Fruit fly (Drosophila melanogaster) whole organism, embryonic: Measurements from ENCODE around the gene CG11970.

Experiments used
- Atf6 ChIP-seq: fragments of 200-800 bp; sonication (Bioruptor generic); IDR thresholded peaks from 2 replicates; pipeline ENCODE4 v1.3.6; 2022; ENCODE audit warnings: missing biosample characterization, missing genetic modification characterization
- BtbVII ChIP-seq: fragments of 200-800 bp; sonication (Bioruptor generic); optimal IDR thresholded peaks from 3 replicates; lab custom pipeline; 2017; ENCODE audit warnings: missing biosample characterization, mild to moderate bottlenecking, missing genetic modification characterization
- CG10462 ChIP-seq: fragments of 200-800 bp; sonication (Bioruptor generic); optimal IDR thresholded peaks from 2 replicates; lab custom pipeline; 2016; ENCODE audit warnings: missing biosample characterization, missing genetic modification characterization
- CG11695 ChIP-seq: fragments of 200-800 bp; sonication (Bioruptor generic); IDR thresholded peaks from 3 replicates; pipeline ENCODE4 v1.3.6; 2022; ENCODE audit warnings: missing biosample characterization, missing genetic modification characterization
- CG12659 ChIP-seq: fragments of 200-800 bp; sonication (Bioruptor generic); optimal IDR thresholded peaks from 3 replicates; lab custom pipeline; 2017; ENCODE audit warnings: mild to moderate bottlenecking, missing biosample characterization, missing genetic modification reagents, missing genetic modification characterization
- CG15514 ChIP-seq: fragments of 200-800 bp; sonication (Bioruptor generic); optimal IDR thresholded peaks from 3 replicates; lab custom pipeline; 2017; ENCODE audit warnings: missing biosample characterization, missing genetic modification characterization, mild to moderate bottlenecking, moderate library complexity, missing genetic modification reagents
- CG15696 ChIP-seq: fragments of 200-800 bp; sonication (Bioruptor generic); optimal IDR thresholded peaks from 2 replicates; lab custom pipeline; 2019; ENCODE audit warnings: missing biosample characterization, mild to moderate bottlenecking, missing genetic modification characterization, moderate library complexity
- CG17802 ChIP-seq: fragments of 200-800 bp; sonication (Bioruptor generic); optimal IDR thresholded peaks from 2 replicates; lab custom pipeline; 2018; ENCODE audit warnings: missing biosample characterization, mild to moderate bottlenecking, missing genetic modification characterization, moderate library complexity
- CG17829 ChIP-seq: fragments of 200-800 bp; optimal IDR thresholded peaks from 2 replicates; lab custom pipeline; 2019; ENCODE audit warnings: missing biosample characterization, mild to moderate bottlenecking, missing genetic modification characterization, moderate library complexity
- CG2120 ChIP-seq: fragments of 200-800 bp; sonication (Bioruptor generic); optimal IDR thresholded peaks from 3 replicates; lab custom pipeline; 2016; ENCODE audit warnings: missing biosample characterization, missing genetic modification characterization
- CG6683 ChIP-seq: fragments of 200-800 bp; sonication (Bioruptor generic); optimal IDR thresholded peaks from 2 replicates; lab custom pipeline; 2017; ENCODE audit warnings: missing biosample characterization, mild to moderate bottlenecking, missing genetic modification characterization, missing genetic modification reagents
- CG7372 ChIP-seq: fragments of 200-800 bp; sonication (Bioruptor generic); IDR thresholded peaks from 2 replicates; pipeline ENCODE4 v1.3.6; 2022; ENCODE audit warnings: missing biosample characterization, missing genetic modification characterization
- CG7839 ChIP-seq: fragments of 200-800 bp; sonication (Bioruptor generic); optimal IDR thresholded peaks from 3 replicates; lab custom pipeline; 2018; ENCODE audit warnings: missing biosample characterization, mild to moderate bottlenecking, missing genetic modification characterization, moderate library complexity
- CG9797 ChIP-seq: fragments of 200-800 bp; sonication (Bioruptor generic); optimal IDR thresholded peaks from 3 replicates; lab custom pipeline; 2018; ENCODE audit warnings: missing biosample characterization, mild to moderate bottlenecking, missing genetic modification characterization
- CG9932 ChIP-seq: fragments of 200-800 bp; sonication (Bioruptor generic); IDR thresholded peaks from 2 replicates; pipeline ENCODE4 v1.3.6; 2022; ENCODE audit warnings: missing biosample characterization, missing genetic modification characterization
- CkIIα-i1 ChIP-seq: fragments of 200-800 bp; sonication (Bioruptor generic); IDR thresholded peaks from 2 replicates; pipeline ENCODE4 v1.3.6; 2022; ENCODE audit warnings: missing biosample characterization, missing genetic modification characterization
- Dref ChIP-seq: fragments of 200-800 bp; sonication (Bioruptor generic); IDR thresholded peaks from 2 replicates; pipeline ENCODE4 v1.3.6; 2022; ENCODE audit warnings: missing biosample characterization, missing genetic modification characterization
- HmgD ChIP-seq: fragments of 200-800 bp; sonication (Bioruptor generic); optimal IDR thresholded peaks from 3 replicates; lab custom pipeline; 2016; ENCODE audit warnings: missing biosample characterization, missing genetic modification characterization
- Hr78 ChIP-seq, 2 experiments: fragments of 200-800 bp in 1 of 2; fragments of >200 bp in 1 of 2; sonication (Bioruptor generic) in 1 of 2; optimal IDR thresholded peaks; 2 replicates each; lab custom pipeline; 2017 to 2019; ENCODE audit warnings: missing biosample characterization in 2 of 2, missing genetic modification characterization in 2 of 2, mild to moderate bottlenecking in 1 of 2, moderate library complexity in 1 of 2
- Lpt ChIP-seq: fragments of >200 bp; optimal IDR thresholded peaks from 2 replicates; lab custom pipeline; 2018; ENCODE audit warnings: missing biosample characterization, missing genetic modification characterization
- MESR4 ChIP-seq: fragments of 200-800 bp; sonication (Bioruptor generic); optimal IDR thresholded peaks from 2 replicates; lab custom pipeline; 2018; ENCODE audit warnings: missing biosample characterization, mild to moderate bottlenecking, missing genetic modification characterization, moderate library complexity
- NFAT ChIP-seq: fragments of 200-800 bp; sonication (Bioruptor generic); IDR thresholded peaks from 2 replicates; pipeline ENCODE4 v1.3.6; 2022; ENCODE audit warnings: missing biosample characterization, missing genetic modification characterization
- Ravus ChIP-seq: fragments of 200-800 bp; sonication (Bioruptor generic); IDR thresholded peaks from 2 replicates; pipeline ENCODE4 v1.3.6; 2022; ENCODE audit warnings: missing biosample characterization, missing genetic modification characterization
- Rx ChIP-seq: fragments of 200-800 bp; sonication (Bioruptor generic); IDR thresholded peaks from 2 replicates; pipeline ENCODE4 v1.3.6; 2022; ENCODE audit warnings: missing biosample characterization, missing genetic modification characterization
- Scr ChIP-seq: fragments of 200-800 bp; sonication (Bioruptor generic); IDR thresholded peaks from 2 replicates; pipeline ENCODE4 v1.3.6; 2022; ENCODE audit warnings: missing biosample characterization, missing genetic modification characterization; ENCODE audit not compliant: partially characterized antibody
- Sox102F ChIP-seq: fragments of 200-800 bp; sonication (Bioruptor generic); optimal IDR thresholded peaks from 2 replicates; lab custom pipeline; 2018; ENCODE audit warnings: missing biosample characterization, mild to moderate bottlenecking, missing genetic modification characterization, moderate library complexity
- Vsx1 ChIP-seq: fragments of 200-800 bp; sonication (Bioruptor generic); optimal IDR thresholded peaks from 2 replicates; lab custom pipeline; 2017; ENCODE audit warnings: missing biosample characterization, mild to moderate bottlenecking, missing genetic modification characterization, missing genetic modification reagents
- cad ChIP-seq: fragments of >200 bp; optimal IDR thresholded peaks from 2 replicates; lab custom pipeline; 2017; ENCODE audit warnings: missing biosample characterization, missing genetic modification characterization
- cas ChIP-seq: fragments of 200-800 bp; sonication (Bioruptor generic); IDR thresholded peaks from 2 replicates; pipeline ENCODE4 v1.3.6; 2022; ENCODE audit warnings: missing biosample characterization, missing genetic modification characterization
- cwo ChIP-seq: fragments of 200-800 bp; sonication (Bioruptor generic); optimal IDR thresholded peaks from 3 replicates; lab custom pipeline; 2017; ENCODE audit warnings: missing biosample characterization, missing genetic modification characterization, mild to moderate bottlenecking, moderate library complexity, missing genetic modification reagents
- dm ChIP-seq: fragments of 200-800 bp; sonication (Bioruptor generic); optimal IDR thresholded peaks from 3 replicates; lab custom pipeline; 2016; ENCODE audit warnings: missing biosample characterization, missing genetic modification characterization
- ewg ChIP-seq: fragments of 200-800 bp; sonication (Bioruptor generic); optimal IDR thresholded peaks from 3 replicates; lab custom pipeline; 2017; ENCODE audit warnings: mild to moderate bottlenecking, missing biosample characterization, missing genetic modification reagents, missing genetic modification characterization
- gfzf ChIP-seq: fragments of 200-800 bp; sonication (Bioruptor generic); optimal IDR thresholded peaks from 2 replicates; lab custom pipeline; 2016; ENCODE audit warnings: missing biosample characterization, mild to moderate bottlenecking, missing genetic modification characterization, moderate library complexity
- grn ChIP-seq: fragments of 200-800 bp; sonication (Bioruptor generic); optimal IDR thresholded peaks from 3 replicates; lab custom pipeline; 2017; ENCODE audit warnings: missing biosample characterization, missing genetic modification characterization
- gsb ChIP-seq: fragments of 200-800 bp; sonication (Bioruptor generic); IDR thresholded peaks from 2 replicates; pipeline ENCODE4 v1.3.6; 2022; ENCODE audit warnings: missing biosample characterization, missing genetic modification characterization
- luna ChIP-seq: fragments of 200-800 bp; sonication (Bioruptor generic); optimal IDR thresholded peaks from 2 replicates; lab custom pipeline; 2016; ENCODE audit warnings: missing biosample characterization, missing genetic modification characterization
- pan ChIP-seq, 4 experiments: fragments of >200 bp in 3 of 4; fragments of 200-800 bp in 1 of 4; sonication (Bioruptor generic) in 1 of 4; optimal IDR thresholded peaks in 3 of 4; IDR thresholded peaks in 1 of 4; 2 replicates each; pipeline versions ENCODE4 v1.3.6 to Lab custom; 2017 to 2022; ENCODE audit warnings: missing biosample characterization in 2 of 4, missing genetic modification characterization in 2 of 4, mixed read lengths in 1 of 4
- peb ChIP-seq: fragments of 200-800 bp; sonication (Bioruptor generic); IDR thresholded peaks from 2 replicates; pipeline ENCODE4 v1.3.6; 2022; ENCODE audit warnings: missing biosample characterization, missing genetic modification characterization
- pho ChIP-seq: fragments of 200-800 bp; sonication (Bioruptor generic); optimal IDR thresholded peaks from 2 replicates; lab custom pipeline; 2016; ENCODE audit warnings: missing biosample characterization, missing genetic modification characterization
- prd ChIP-seq, 3 experiments: fragments of >200 bp in 2 of 3; fragments of 200-800 bp in 1 of 3; sonication (Bioruptor generic) in 1 of 3; optimal IDR thresholded peaks in 2 of 3; IDR thresholded peaks in 1 of 3; 2 replicates in 2 of 3; 3 replicates in 1 of 3; pipeline versions ENCODE4 v1.3.6 to Lab custom; 2017 to 2022; ENCODE audit warnings: missing biosample characterization in 1 of 3, missing genetic modification characterization in 1 of 3
- psq ChIP-seq: fragments of 200-800 bp; sonication (Bioruptor generic); optimal IDR thresholded peaks from 2 replicates; lab custom pipeline; 2017; ENCODE audit warnings: missing biosample characterization, missing genetic modification characterization
- pzg ChIP-seq: fragments of 200-800 bp; sonication (Bioruptor generic); optimal IDR thresholded peaks from 3 replicates; lab custom pipeline; 2018; ENCODE audit warnings: missing biosample characterization, mild to moderate bottlenecking, missing genetic modification characterization, moderate library complexity
- run ChIP-seq: fragments of 200-800 bp; sonication (Bioruptor generic); optimal IDR thresholded peaks from 3 replicates; lab custom pipeline; 2018; ENCODE audit warnings: missing biosample characterization, mild to moderate bottlenecking, missing genetic modification characterization
- sens-2 ChIP-seq: fragments of 200-800 bp; sonication (Bioruptor generic); IDR thresholded peaks from 2 replicates; pipeline ENCODE4 v1.3.6; 2022; ENCODE audit warnings: missing biosample characterization, missing genetic modification characterization
- ssp ChIP-seq: fragments of 200-800 bp; sonication (Bioruptor generic); IDR thresholded peaks from 2 replicates; pipeline ENCODE4 v1.3.6; 2022; ENCODE audit warnings: missing biosample characterization, missing genetic modification characterization
- tll ChIP-seq, 2 experiments: fragments of 200-800 bp in 1 of 2; fragments of >200 bp in 1 of 2; sonication (Bioruptor generic) in 1 of 2; optimal IDR thresholded peaks; 2 replicates each; lab custom pipeline; 2017 to 2019; ENCODE audit warnings: missing biosample characterization in 2 of 2, missing genetic modification characterization in 2 of 2, mild to moderate bottlenecking in 1 of 2, moderate library complexity in 1 of 2
- unc-4 ChIP-seq: fragments of 200-800 bp; sonication (Bioruptor generic); IDR thresholded peaks from 2 replicates; pipeline ENCODE4 v1.3.6; 2022; ENCODE audit warnings: missing biosample characterization, missing genetic modification characterization; ENCODE audit not compliant: partially characterized antibody
- wdn ChIP-seq: fragments of 200-800 bp; sonication (Bioruptor generic); IDR thresholded peaks from 2 replicates; pipeline ENCODE4 v1.3.6; 2022; ENCODE audit warnings: missing biosample characterization, missing genetic modification characterization
- z ChIP-seq: fragments of 200-800 bp; sonication (Bioruptor generic); IDR thresholded peaks from 3 replicates; pipeline ENCODE4 v1.3.6; 2022; ENCODE audit warnings: missing biosample characterization, missing genetic modification characterization

CG11970 gene

DNA sequence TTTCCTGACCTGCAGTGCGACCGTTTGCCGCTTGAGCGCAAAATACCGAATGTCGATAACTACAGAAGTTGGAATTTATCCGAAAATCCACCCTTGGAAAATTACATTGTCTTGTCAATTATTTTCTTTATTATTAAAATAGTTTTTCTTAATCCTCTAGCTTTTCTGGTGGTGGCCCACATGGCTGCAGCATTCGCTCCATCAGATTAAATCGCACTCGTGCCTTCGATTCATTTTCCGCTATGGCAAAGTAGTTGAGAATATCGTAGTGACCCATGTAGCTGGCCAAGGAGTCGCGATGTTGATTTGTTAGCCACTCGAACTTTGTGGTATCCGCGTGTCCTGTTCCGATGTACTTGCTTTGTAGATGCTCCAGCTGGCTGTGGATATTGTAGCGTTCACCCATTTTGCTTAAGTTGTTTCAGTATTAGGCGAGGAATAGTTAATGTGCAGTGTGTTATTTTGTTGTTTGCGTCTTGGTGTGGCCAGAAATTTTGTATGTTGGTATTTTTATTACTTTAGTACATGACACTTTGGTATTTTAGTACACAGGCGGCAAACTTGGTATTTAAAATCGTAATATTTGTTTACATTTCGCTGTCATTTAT, 30.4 kb downstream of the CG11970 start, which contains the start of the genes Kcmf1, Sf3b5 and CG11986 (continued):
- TF ChIP-seq cad (GFP tag; lab: Kevin White, UChicago) (no peak), CG17829 (tag; lab: Kevin White, UChicago) (no peak), CG2120 (GFP tag; lab: Kevin White, UChicago) (no peak), Rx (GFP tag; lab: Robert Waterston, UW) (no peak), Vsx1 (GFP tag; lab: Kevin White, UChicago) (no peak), CG17802 (tag; lab: Kevin White, UChicago) (no peak), pho (no peak), BtbVII (GFP tag; lab: Kevin White, UChicago) (no peak), peb (GFP tag; lab: Robert Waterston, UW) (no peak), MESR4 (peak; percentile 49), gfzf (GFP tag; lab: Kevin White, UChicago) (peak; percentile 72), pan (optimal IDR thresholded peaks at IDR 0.05; lab: Kevin White, UChicago) (no peak), pan (GFP tag; optimal IDR thresholded peaks at IDR 0.05 in 1 of 2, IDR thresholded peaks at IDR 0.05 in 1 of 2) (no peak), CkIIα-i1 (GFP tag; lab: Robert Waterston, UW) (no peak), HmgD (GFP tag; lab: Kevin White, UChicago) (no peak), cwo (no peak), sens-2 (no peak), CG7839 (no peak), CG12659 (GFP tag; lab: Kevin White, UChicago) (peak; percentile 13), CG10462 (GFP tag; lab: Kevin White, UChicago) (no peak), unc-4 (GFP tag; lab: Robert Waterston, UW) (no peak), CG15696 (tag; lab: Kevin White, UChicago) (no peak), tll (GFP tag; optimal IDR thresholded peaks at IDR 0.05; lab: Kevin White, UChicago) (no peak), CG11695 (GFP tag; lab: Robert Waterston, UW) (no peak), dm (GFP tag; lab: Kevin White, UChicago) (no peak), psq (no peak), ssp (GFP tag; lab: Robert Waterston, UW) (no peak), ewg (GFP tag; lab: Kevin White, UChicago) (no peak), CG15514 (GFP tag; lab: Kevin White, UChicago) (no peak), Hr78 (GFP tag; optimal IDR thresholded peaks at IDR 0.05; lab: Kevin White, UChicago) (peak in 1 of 2 experiments; percentile 12), CG9932 (GFP tag; lab: Robert Waterston, UW) (no peak), prd (optimal IDR thresholded peaks at IDR 0.05; lab: Kevin White, UChicago) (no peak), prd (GFP tag; IDR thresholded peaks at IDR 0.05; lab: Robert Waterston, UW) (no peak), Lpt (no peak), cas (GFP tag; lab: Robert Waterston, UW) (no peak), luna (GFP tag; lab: Kevin White, UChicago) (no peak), CG6683 (no peak), Atf6 (GFP tag; lab: Robert Waterston, UW) (no peak), wdn (GFP tag; lab: Robert Waterston, UW) (no peak), pzg (GFP tag; lab: Kevin White, UChicago) (peak; percentile 36), z (no peak), CG7372 (no peak), gsb (GFP tag; lab: Robert Waterston, UW) (no peak), Dref (GFP tag; lab: Robert Waterston, UW) (no peak), Sox102F (GFP tag; lab: Kevin White, UChicago) (no peak), Scr (no peak), grn (GFP tag; lab: Kevin White, UChicago) (no peak), NFAT (GFP tag; lab: Robert Waterston, UW) (no peak), Ravus (GFP tag; lab: Robert Waterston, UW) (no peak), CG9797 (GFP tag; lab: Kevin White, UChicago) (peak; percentile 74), run (tag; lab: Kevin White, UChicago) (no peak)
